Worm (Caenorhabditis elegans) whole organism, L4 larva: ENCODE measurements around the gene C46F9.6.

Experiments used
- D1046.2 ChIP-seq: fragments of 200-800 bp; sonication (Bioruptor generic); IDR thresholded peaks from 2 replicates; pipeline ENCODE4 v1.3.6; 2022; ENCODE audit warnings: missing genetic modification characterization, missing compliant biosample characterization
- F37D6.2 ChIP-seq: sonication (generic microtip); optimal IDR thresholded peaks from 2 replicates; lab custom pipeline; 2016; ENCODE audit warnings: mild to moderate bottlenecking, missing genetic modification characterization, missing compliant biosample characterization
- T26A8.4 ChIP-seq: fragments of 200-800 bp; sonication (Bioruptor generic); IDR thresholded peaks from 2 replicates; pipeline ENCODE4 v1.3.6; 2022; ENCODE audit warnings: missing genetic modification characterization, missing compliant biosample characterization
- Y48G9A.11 ChIP-seq: fragments of 200-800 bp; sonication (Bioruptor generic); IDR thresholded peaks from 2 replicates; pipeline ENCODE4 v1.3.6; 2022; ENCODE audit warnings: missing genetic modification reagents, missing genetic modification characterization, missing compliant biosample characterization
- Y75B8A.6 ChIP-seq: fragments of 200-800 bp; sonication (Bioruptor generic); IDR thresholded peaks from 2 replicates; pipeline ENCODE4 v1.3.6; 2022; ENCODE audit warnings: missing genetic modification reagents, missing genetic modification characterization, missing compliant biosample characterization
- ZK337.2 ChIP-seq: fragments of 200-800 bp; sonication (Bioruptor generic); IDR thresholded peaks from 2 replicates; pipeline ENCODE4 v1.3.6; 2022; ENCODE audit warnings: missing genetic modification reagents, missing genetic modification characterization, missing compliant biosample characterization
- ZK546.5 ChIP-seq, 2 experiments: sonication (generic microtip); optimal IDR thresholded peaks; 2 replicates each; lab custom pipeline; 2017; ENCODE audit warnings: missing biosample characterization in 2 of 2, missing genetic modification characterization in 2 of 2
- ama-1 ChIP-seq: fragments of 150-350 bp; optimal IDR thresholded peaks from 2 replicates; lab custom pipeline; 2014; ENCODE audit warnings: inconsistent platforms, mixed read lengths
- arid-1 ChIP-seq: fragments of 200-800 bp; sonication (Bioruptor generic); conservative IDR thresholded peaks from 2 replicates; pipeline ENCODE4 v1.3.6; 2022; ENCODE audit warnings: missing genetic modification reagents, missing genetic modification characterization, missing compliant biosample characterization
- attf-4 ChIP-seq: sonication (generic microtip); optimal IDR thresholded peaks from 3 replicates; lab custom pipeline; 2017; ENCODE audit warnings: missing biosample characterization, missing genetic modification characterization
- ceh-82 ChIP-seq: sonication (generic microtip); optimal IDR thresholded peaks from 2 replicates; lab custom pipeline; 2017; ENCODE audit warnings: missing biosample characterization, missing genetic modification characterization
- ctbp-1 ChIP-seq: fragments of 200-800 bp; sonication (Bioruptor generic); IDR thresholded peaks from 2 replicates; pipeline ENCODE4 v1.3.6; 2022; ENCODE audit warnings: missing genetic modification reagents, missing genetic modification characterization, missing compliant biosample characterization
- daf-16 ChIP-seq, 3 experiments: sonication (generic microtip); optimal IDR thresholded peaks; 2 replicates each; lab custom pipeline; 2016 to 2017; ENCODE audit warnings: missing genetic modification characterization in 3 of 3, missing genetic modification reagents in 3 of 3, mild to moderate bottlenecking in 2 of 3, missing compliant biosample characterization in 2 of 3, missing biosample characterization in 1 of 3, moderate library complexity in 1 of 3
- dpl-1 ChIP-seq: fragments of 150-350 bp; optimal IDR thresholded peaks from 2 replicates; lab custom pipeline; 2014; ENCODE audit warnings: missing biosample characterization, missing genetic modification reagents, missing genetic modification characterization
- egl-43 ChIP-seq: fragments of 200-800 bp; sonication (Bioruptor generic); IDR thresholded peaks from 2 replicates; pipeline ENCODE4 v1.3.6; 2022; ENCODE audit warnings: missing genetic modification reagents, missing genetic modification characterization, missing compliant biosample characterization
- hif-1 ChIP-seq, 2 experiments: sonication (generic microtip); optimal IDR thresholded peaks; 2 replicates each; lab custom pipeline; 2016 to 2017; ENCODE audit warnings: missing compliant biosample characterization in 2 of 2, missing genetic modification characterization in 2 of 2, missing genetic modification reagents in 2 of 2, missing genotype in 2 of 2, mild to moderate bottlenecking in 1 of 2
- hlh-11 ChIP-seq: fragments of 200-800 bp; sonication (Bioruptor generic); optimal IDR thresholded peaks from 2 replicates; lab custom pipeline; 2018; ENCODE audit warnings: mild to moderate bottlenecking, missing genetic modification characterization, missing compliant biosample characterization
- hmg-1.1 ChIP-seq: fragments of 200-800 bp; sonication (Bioruptor generic); IDR thresholded peaks from 2 replicates; pipeline ENCODE4 v1.3.6; 2022; ENCODE audit warnings: missing genetic modification reagents, missing genetic modification characterization, missing compliant biosample characterization
- jun-1 ChIP-seq: fragments of 150-350 bp; optimal IDR thresholded peaks from 2 replicates; lab custom pipeline; 2014; ENCODE audit warnings: missing biosample characterization, missing genetic modification reagents, missing genetic modification characterization
- lin-1 ChIP-seq: fragments of 200-800 bp; sonication (Bioruptor generic); IDR thresholded peaks from 2 replicates; pipeline ENCODE4 v1.3.6; 2022; ENCODE audit warnings: missing genetic modification reagents, missing genetic modification characterization, missing compliant biosample characterization
- lir-3 ChIP-seq: sonication (generic microtip); optimal IDR thresholded peaks from 2 replicates; lab custom pipeline; 2016; ENCODE audit warnings: mild to moderate bottlenecking, missing genetic modification characterization, missing compliant biosample characterization
- mep-1 ChIP-seq: fragments of 150-350 bp; sonication (generic microtip); optimal IDR thresholded peaks from 3 replicates; lab custom pipeline; 2014; ENCODE audit warnings: missing biosample characterization, missing genetic modification characterization
- mes-2 ChIP-seq: sonication (generic microtip); optimal IDR thresholded peaks from 2 replicates; lab custom pipeline; 2016; ENCODE audit warnings: missing genotype, mild to moderate bottlenecking, missing genetic modification characterization, missing compliant biosample characterization; ENCODE audit not compliant: poor library complexity, severe bottlenecking
- nhr-10 ChIP-seq: fragments of 150-350 bp; optimal IDR thresholded peaks from 2 replicates; lab custom pipeline; 2014; ENCODE audit warnings: missing biosample characterization, missing genetic modification characterization
- nhr-237 ChIP-seq: sonication (generic microtip); optimal IDR thresholded peaks from 2 replicates; lab custom pipeline; 2017; ENCODE audit warnings: missing biosample characterization, missing genetic modification characterization
- nhr-28 ChIP-seq: fragments of 150-350 bp; optimal IDR thresholded peaks from 2 replicates; lab custom pipeline; 2014; ENCODE audit warnings: missing biosample characterization, missing genetic modification characterization
- nhr-48 ChIP-seq: sonication (generic microtip); optimal IDR thresholded peaks from 2 replicates; lab custom pipeline; 2016; ENCODE audit warnings: mild to moderate bottlenecking, missing genetic modification characterization, missing compliant biosample characterization
- nhr-6 ChIP-seq: fragments of 150-350 bp; optimal IDR thresholded peaks from 2 replicates; lab custom pipeline; 2014; ENCODE audit warnings: missing biosample characterization, missing genetic modification characterization
- nhr-76 ChIP-seq: fragments of 150-350 bp; optimal IDR thresholded peaks from 2 replicates; lab custom pipeline; 2014; ENCODE audit warnings: missing biosample characterization, missing genetic modification characterization
- nhr-77 ChIP-seq: fragments of 150-350 bp; optimal IDR thresholded peaks from 2 replicates; lab custom pipeline; 2014; ENCODE audit warnings: missing biosample characterization, missing genetic modification characterization
- pha-4 ChIP-seq, 2 experiments: fragments of 150-350 bp in 1 of 2; fragments of 200-800 bp in 1 of 2; sonication (Bioruptor generic) in 1 of 2; IDR thresholded peaks in 1 of 2; optimal IDR thresholded peaks in 1 of 2; 2 replicates each; pipeline versions ENCODE4 v1.3.6 to Lab custom; 2014 to 2022; ENCODE audit warnings: missing genetic modification characterization in 2 of 2, missing genetic modification reagents in 2 of 2, missing biosample characterization in 1 of 2, missing compliant biosample characterization in 1 of 2
- php-3 ChIP-seq: fragments of 200-800 bp; sonication (Bioruptor generic); IDR thresholded peaks from 2 replicates; pipeline ENCODE4 v1.3.6; 2022; ENCODE audit warnings: missing genetic modification reagents, missing genetic modification characterization, missing compliant biosample characterization
- pqm-1 ChIP-seq: sonication (generic microtip); optimal IDR thresholded peaks from 2 replicates; lab custom pipeline; 2017; ENCODE audit warnings: missing biosample characterization, missing genetic modification characterization
- saeg-2 ChIP-seq: fragments of 200-800 bp; sonication (Bioruptor generic); IDR thresholded peaks from 2 replicates; pipeline ENCODE4 v1.3.6; 2022; ENCODE audit warnings: missing genetic modification reagents, missing genetic modification characterization, missing compliant biosample characterization
- snpc-1.2 ChIP-seq: fragments of 200-800 bp; sonication (Bioruptor generic); IDR thresholded peaks from 2 replicates; pipeline ENCODE4 v1.3.6; 2022; ENCODE audit warnings: missing genetic modification reagents, missing genetic modification characterization, missing compliant biosample characterization
- snpc-4 ChIP-seq: fragments of 150-350 bp; optimal IDR thresholded peaks from 2 replicates; lab custom pipeline; 2014; ENCODE audit warnings: missing biosample characterization, missing genetic modification characterization
- spr-1 ChIP-seq: sonication (generic microtip); optimal IDR thresholded peaks from 2 replicates; lab custom pipeline; 2016; ENCODE audit warnings: mild to moderate bottlenecking, missing genetic modification characterization, missing compliant biosample characterization
- tra-1 ChIP-seq: fragments of 200-800 bp; sonication (Bioruptor generic); IDR thresholded peaks from 2 replicates; pipeline ENCODE4 v1.3.6; 2022; ENCODE audit warnings: missing genetic modification reagents, missing genetic modification characterization, missing compliant biosample characterization
- unc-130 ChIP-seq: sonication (generic microtip); optimal IDR thresholded peaks from 2 replicates; lab custom pipeline; 2016; ENCODE audit warnings: missing genetic modification reagents, missing genetic modification characterization, missing compliant biosample characterization
- unc-62 ChIP-seq, 3 experiments: fragments of 150-350 bp in 1 of 3; sonication (generic microtip); optimal IDR thresholded peaks in 2 of 3; peaks in 1 of 3; 1 replicate in 1 of 3; 2 replicates in 2 of 3; lab custom pipeline; 2014 to 2017; ENCODE audit warnings: missing biosample characterization in 3 of 3, missing genetic modification characterization in 3 of 3, missing genetic modification reagents in 3 of 3, missing genotype in 1 of 3
- vab-7 ChIP-seq: fragments of 200-800 bp; sonication (Bioruptor generic); IDR thresholded peaks from 2 replicates; pipeline ENCODE4 v1.3.6; 2022; ENCODE audit warnings: missing genetic modification reagents, missing genetic modification characterization, missing compliant biosample characterization
- zag-1 ChIP-seq: fragments of 150-350 bp; optimal IDR thresholded peaks from 2 replicates; lab custom pipeline; 2014; ENCODE audit warnings: missing biosample characterization, missing genetic modification characterization
- ztf-7 ChIP-seq: fragments of 150-350 bp; optimal IDR thresholded peaks from 2 replicates; lab custom pipeline; 2014; ENCODE audit warnings: missing biosample characterization, missing genetic modification characterization

The C46F9.6 gene

ce11 chrII:1897936-1898335, at the start of gene C46F9.6:
Gene C46F9.6 (plus strand): TSS chrII:1898236.
- TF ChIP-seq zag-1 (tag; lab: Kevin White, UChicago), result no peak
- TF ChIP-seq unc-62 (GFP tag; optimal IDR thresholded peaks at IDR 0.05 in 1 of 2; lab: Kevin White, UChicago), result peak in 1 of 2 experiments; percentile 30
- TF ChIP-seq unc-62 (tag; optimal IDR thresholded peaks at IDR 0.05; lab: Kevin White, UChicago), result no peak
- peak; percentile 8 for TF ChIP-seq pqm-1 (tag; lab: Kevin White, UChicago)
- no peak for TF ChIP-seq Y75B8A.6
- TF ChIP-seq daf-16 (GFP tag; optimal IDR thresholded peaks at IDR 0.05; lab: Kevin White, UChicago), result no peak
- peak; percentile 60 for TF ChIP-seq daf-16 (tag; optimal IDR thresholded peaks at IDR 0.05; lab: Kevin White, UChicago)
- no peak for TF ChIP-seq nhr-28
- TF ChIP-seq nhr-237 (tag; lab: Kevin White, UChicago), result no peak
- TF ChIP-seq saeg-2 (GFP tag; lab: Robert Waterston, UW), result no peak
- TF ChIP-seq pha-4 (GFP tag; IDR thresholded peaks at IDR 0.05; lab: Robert Waterston, UW), result no peak
- no peak for TF ChIP-seq pha-4 (tag; optimal IDR thresholded peaks at IDR 0.05; lab: Kevin White, UChicago)
- no peak for TF ChIP-seq mes-2 (tag; lab: Kevin White, UChicago)
- TF ChIP-seq egl-43 (GFP tag; lab: Robert Waterston, UW), result no peak

- no peak for TF ChIP-seq vab-7
- TF ChIP-seq ama-1 (lab: Kevin White, UChicago), result no peak
- TF ChIP-seq, all 104 proteins: peak for 0
Observed at ce11 chrII:1850299-1850698, 47.7 kb upstream of the C46F9.6 start, which contains the start of gene fbxb-96. Gene fbxb-96 (minus strand): TSS chrII:1850399.

- TF ChIP-seq hlh-11 (tag; lab: Kevin White, UChicago) (peak; percentile 6), hif-1 (tag; optimal IDR thresholded peaks at IDR 0.05; lab: Kevin White, UChicago) (no peak)
- TF ChIP-seq, all 104 proteins: peak for 1
Observed at ce11 chrII:1850840-1851294, 47.2 kb upstream of the C46F9.6 start, which contains the start of gene C52E2.3. Gene C52E2.3 (plus strand): TSS chrII:1851244.

- TF ChIP-seq tra-1 (GFP tag; lab: Robert Waterston, UW) (peak; percentile 97), pqm-1 (tag; lab: Kevin White, UChicago) (peak; percentile 99), attf-4 (no peak), pha-4 (GFP tag; IDR thresholded peaks at IDR 0.05; lab: Robert Waterston, UW) (no peak), pha-4 (tag; optimal IDR thresholded peaks at IDR 0.05; lab: Kevin White, UChicago) (no peak), hmg-1.1 (no peak), ama-1 (lab: Kevin White, UChicago) (no peak), mep-1 (tag; lab: Kevin White, UChicago) (no peak), lir-3 (tag; lab: Kevin White, UChicago) (no peak), Y48G9A.11 (GFP tag; lab: Robert Waterston, UW) (no peak), php-3 (peak; percentile 90), D1046.2 (no peak), ZK546.5 (tag; optimal IDR thresholded peaks at IDR 0.05; lab: Kevin White, UChicago) (no peak), nhr-76 (no peak), snpc-1.2 (GFP tag; lab: Robert Waterston, UW) (no peak), ctbp-1 (GFP tag; lab: Robert Waterston, UW) (no peak), lin-1 (GFP tag; lab: Robert Waterston, UW) (peak; percentile 97), F37D6.2 (tag; lab: Kevin White, UChicago) (no peak), spr-1 (tag; lab: Kevin White, UChicago) (no peak), jun-1 (tag; lab: Kevin White, UChicago) (peak; percentile 34), nhr-10 (tag; lab: Kevin White, UChicago) (no peak), ceh-82 (tag; lab: Kevin White, UChicago) (no peak), nhr-237 (tag; lab: Kevin White, UChicago) (no peak), unc-130 (GFP tag; lab: Kevin White, UChicago) (no peak), ZK337.2 (GFP tag; lab: Robert Waterston, UW) (no peak), nhr-77 (tag; lab: Kevin White, UChicago) (peak; percentile 94), nhr-6 (tag; lab: Kevin White, UChicago) (peak; percentile 57), daf-16 (GFP tag; optimal IDR thresholded peaks at IDR 0.05; lab: Kevin White, UChicago) (no peak), daf-16 (tag; optimal IDR thresholded peaks at IDR 0.05; lab: Kevin White, UChicago) (peak; percentile 85), snpc-4 (tag; lab: Kevin White, UChicago) (no peak), nhr-48 (tag; lab: Kevin White, UChicago) (no peak), ztf-7 (tag; lab: Kevin White, UChicago) (no peak), arid-1 (no peak), dpl-1 (no peak), T26A8.4 (GFP tag; lab: Robert Waterston, UW) (no peak), hif-1 (tag; optimal IDR thresholded peaks at IDR 0.05; lab: Kevin White, UChicago) (no peak)
Observed at ce11 chrII:1851716-1852115, 46.3 kb upstream of the C46F9.6 start.
